Fruit fly (Drosophila melanogaster): Measurements from ENCODE around the gene CG14109.

Gene CG14109

DNA sequence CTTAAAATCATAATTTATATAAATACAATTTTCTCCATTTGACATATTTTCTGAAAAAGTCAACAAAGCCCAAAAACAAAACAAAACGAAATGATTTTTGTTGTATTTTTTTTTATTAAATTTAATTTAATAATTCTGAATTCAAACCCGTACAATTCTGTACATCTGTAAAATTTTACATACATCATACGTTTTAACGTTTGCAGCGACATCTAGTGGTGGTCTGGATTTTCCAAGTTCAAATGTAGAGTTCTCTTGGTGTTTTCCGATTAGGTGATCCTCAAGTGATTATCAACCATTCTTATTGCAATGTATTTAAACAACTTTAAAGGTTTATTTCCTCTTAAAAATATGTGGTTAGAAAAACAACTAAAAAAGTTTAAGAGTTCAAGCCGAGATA lies 29.7 kb upstream of the CG14109 start (continued):
- TF ChIP-seq CG11504 (tag; optimal IDR thresholded peaks at IDR 0.05): peak; percentile 44
- no peak; the same call in 1 of the 2 replicates for TF ChIP-seq lmd (GFP tag; IDR thresholded peaks at IDR 0.05)
- no peak for TF ChIP-seq NK7.1 (GFP tag; optimal IDR thresholded peaks at IDR 0.05)
- no peak for TF ChIP-seq Usf (GFP tag; optimal IDR thresholded peaks at IDR 0.05)
- peak; percentile 32 for TF ChIP-seq NfI (GFP tag; optimal IDR thresholded peaks at IDR 0.05)
- no peak for TF ChIP-seq gsb-n (tag; optimal IDR thresholded peaks at IDR 0.05)
- peak; percentile 7 for TF ChIP-seq Sry-δ (GFP tag; optimal IDR thresholded peaks at IDR 0.05)
- no peak for TF ChIP-seq ATbp (GFP tag; optimal IDR thresholded peaks at IDR 0.05)
- TF ChIP-seq CG17186 (GFP tag; optimal IDR thresholded peaks at IDR 0.05): no peak
- TF ChIP-seq CG11456 (GFP tag; IDR thresholded peaks at IDR 0.05): peak; percentile 83
- TF ChIP-seq HmgZ (tag; optimal IDR thresholded peaks at IDR 0.05): peak; percentile 61
- no peak for TF ChIP-seq ab (GFP tag; optimal IDR thresholded peaks at IDR 0.05)
- TF ChIP-seq tna (GFP tag; IDR thresholded peaks at IDR 0.05; ENCODE audit: partially characterized antibody): no peak
- TF ChIP-seq ac (GFP tag; optimal IDR thresholded peaks at IDR 0.05): no peak
- peak; percentile 27 for TF ChIP-seq Hmr (GFP tag; optimal IDR thresholded peaks at IDR 0.05)
- TF ChIP-seq gsb (GFP tag; IDR thresholded peaks at IDR 0.05): no peak
- no peak for TF ChIP-seq fru (optimal IDR thresholded peaks at IDR 0.05)
- no peak for TF ChIP-seq Max (GFP tag; optimal IDR thresholded peaks at IDR 0.05)
- no peak for TF ChIP-seq psq (GFP tag; optimal IDR thresholded peaks at IDR 0.05)
- TF ChIP-seq pan (optimal IDR thresholded peaks at IDR 0.05): no peak
- no peak for TF ChIP-seq pan (GFP tag; optimal IDR thresholded peaks at IDR 0.05 in 1 of 2, IDR thresholded peaks at IDR 0.05 in 1 of 2)
- TF ChIP-seq CG5245 (GFP tag; optimal IDR thresholded peaks at IDR 0.05): peak; percentile 61
- TF ChIP-seq CG3847 (GFP tag; IDR thresholded peaks at IDR 0.05): no peak
- no peak for TF ChIP-seq CG10543 (GFP tag; optimal IDR thresholded peaks at IDR 0.05)
- TF ChIP-seq az2 (GFP tag; optimal IDR thresholded peaks at IDR 0.05): peak; percentile 40
- TF ChIP-seq cato (GFP tag; optimal IDR thresholded peaks at IDR 0.05; ENCODE audit: borderline replicate concordance): no peak
- TF ChIP-seq pita (GFP tag; optimal IDR thresholded peaks at IDR 0.05): peak; percentile 50
- TF ChIP-seq CG1233 (GFP tag; optimal IDR thresholded peaks at IDR 0.05): no peak
- no peak for TF ChIP-seq vfl (GFP tag; optimal IDR thresholded peaks at IDR 0.05)
- TF ChIP-seq cg (GFP tag; optimal IDR thresholded peaks at IDR 0.05): no peak
- TF ChIP-seq Opbp (GFP tag; IDR thresholded peaks at IDR 0.05; ENCODE audit: partially characterized antibody): no peak
- TF ChIP-seq gfzf (GFP tag; optimal IDR thresholded peaks at IDR 0.05): peak; percentile 7
- no peak for TF ChIP-seq crp (GFP tag; optimal IDR thresholded peaks at IDR 0.05)
- no peak for TF ChIP-seq CG6689 (GFP tag; IDR thresholded peaks at IDR 0.05)
- TF ChIP-seq p53 (GFP tag; optimal IDR thresholded peaks at IDR 0.05): no peak
- no peak for TF ChIP-seq ttk (GFP tag; IDR thresholded peaks at IDR 0.05)
- no peak for TF ChIP-seq Gsc (GFP tag; IDR thresholded peaks at IDR 0.05)
- peak; percentile 8 for TF ChIP-seq Nf-YC (tag; optimal IDR thresholded peaks at IDR 0.05)
- no peak for TF ChIP-seq schlank (tag; optimal IDR thresholded peaks at IDR 0.05)
- no peak for TF ChIP-seq CG12071 (GFP tag; optimal IDR thresholded peaks at IDR 0.05)
- TF ChIP-seq rib (GFP tag; IDR thresholded peaks at IDR 0.05): no peak
- no peak for TF ChIP-seq Oaz (GFP tag; IDR thresholded peaks at IDR 0.05)
- TF ChIP-seq Trl (optimal IDR thresholded peaks at IDR 0.05): no peak
- peak; percentile 1 for TF ChIP-seq Trl (GFP tag; optimal IDR thresholded peaks at IDR 0.05)
- TF ChIP-seq CG12219 (GFP tag; optimal IDR thresholded peaks at IDR 0.05): no peak
- no peak for TF ChIP-seq CrebB (tag; optimal IDR thresholded peaks at IDR 0.05)
- no peak for TF ChIP-seq croc (GFP tag; conservative IDR thresholded peaks at IDR 0.05)
- TF ChIP-seq CG4404 (GFP tag; IDR thresholded peaks at IDR 0.05): no peak
- TF ChIP-seq CG15479 (GFP tag; optimal IDR thresholded peaks at IDR 0.05): no peak
- TF ChIP-seq mirr (GFP tag; optimal IDR thresholded peaks at IDR 0.05): no peak
- TF ChIP-seq CG7839 (tag; optimal IDR thresholded peaks at IDR 0.05): peak; percentile 54
- no peak for TF ChIP-seq Dad (GFP tag; optimal IDR thresholded peaks at IDR 0.05)
- TF ChIP-seq CG16815 (GFP tag; optimal IDR thresholded peaks at IDR 0.05): no peak
